Worm (Caenorhabditis elegans) whole organism, L4 larva: Measurements from ENCODE around the gene rsp-6.

ENCODE experiments used
- F26F4.8 ChIP-seq: fragments of 200-800 bp; sonication (Bioruptor generic); conservative IDR thresholded peaks from 2 replicates; pipeline ENCODE4 v1.3.6; 2022; ENCODE audit warnings: missing genetic modification characterization, missing compliant biosample characterization
- F44E2.7 ChIP-seq: fragments of 200-800 bp; sonication (Bioruptor generic); IDR thresholded peaks from 2 replicates; pipeline ENCODE4 v2.1.2; 2022; ENCODE audit warnings: missing genetic modification characterization, missing compliant biosample characterization
- T26A8.4 ChIP-seq: fragments of 200-800 bp; sonication (Bioruptor generic); IDR thresholded peaks from 2 replicates; pipeline ENCODE4 v1.3.6; 2022; ENCODE audit warnings: missing genetic modification characterization, missing compliant biosample characterization
- aha-1 ChIP-seq: fragments of 150-350 bp; peaks from one replicate; lab custom pipeline; 2014; ENCODE audit warnings: missing biosample characterization, missing genetic modification characterization
- aly-2 ChIP-seq: sonication (generic microtip); optimal IDR thresholded peaks from 2 replicates; lab custom pipeline; 2018; ENCODE audit warnings: missing biosample characterization, missing genetic modification characterization
- ama-1 ChIP-seq: fragments of 150-350 bp; optimal IDR thresholded peaks from 2 replicates; lab custom pipeline; 2014; ENCODE audit warnings: inconsistent platforms, mixed read lengths
- arid-1 ChIP-seq: fragments of 200-800 bp; sonication (Bioruptor generic); conservative IDR thresholded peaks from 2 replicates; pipeline ENCODE4 v1.3.6; 2022; ENCODE audit warnings: missing genetic modification reagents, missing genetic modification characterization, missing compliant biosample characterization
- ceh-82 ChIP-seq: sonication (generic microtip); optimal IDR thresholded peaks from 2 replicates; lab custom pipeline; 2017; ENCODE audit warnings: missing biosample characterization, missing genetic modification characterization
- ctbp-1 ChIP-seq: fragments of 200-800 bp; sonication (Bioruptor generic); IDR thresholded peaks from 2 replicates; pipeline ENCODE4 v1.3.6; 2022; ENCODE audit warnings: missing genetic modification reagents, missing genetic modification characterization, missing compliant biosample characterization
- daf-16 ChIP-seq, 3 experiments: sonication (generic microtip); optimal IDR thresholded peaks; 2 replicates each; lab custom pipeline; 2016 to 2017; ENCODE audit warnings: missing genetic modification characterization in 3 of 3, missing genetic modification reagents in 3 of 3, mild to moderate bottlenecking in 2 of 3, missing compliant biosample characterization in 2 of 3, missing biosample characterization in 1 of 3, moderate library complexity in 1 of 3
- daf-19 ChIP-seq: fragments of 200-800 bp; sonication (Bioruptor generic); conservative IDR thresholded peaks from 2 replicates; pipeline ENCODE4 v1.3.6; 2022; ENCODE audit warnings: missing genetic modification characterization, missing compliant biosample characterization
- dmd-6 ChIP-seq: fragments of 200-800 bp; sonication (Bioruptor generic); IDR thresholded peaks from 2 replicates; pipeline ENCODE4 v1.3.6; 2022; ENCODE audit warnings: missing genetic modification reagents, missing genetic modification characterization, missing compliant biosample characterization
- dve-1 ChIP-seq: sonication (generic microtip); optimal IDR thresholded peaks from 2 replicates; lab custom pipeline; 2017; ENCODE audit warnings: antibody characterized with exemption, mild to moderate bottlenecking, missing genetic modification characterization, missing compliant biosample characterization; ENCODE audit not compliant: insufficient read depth
- gei-8 ChIP-seq: fragments of 200-800 bp; sonication (Bioruptor generic); optimal IDR thresholded peaks from 2 replicates; lab custom pipeline; 2018; ENCODE audit warnings: mild to moderate bottlenecking, missing genetic modification characterization, missing compliant biosample characterization
- hlh-11 ChIP-seq: fragments of 200-800 bp; sonication (Bioruptor generic); optimal IDR thresholded peaks from 2 replicates; lab custom pipeline; 2018; ENCODE audit warnings: mild to moderate bottlenecking, missing genetic modification characterization, missing compliant biosample characterization
- hlh-30 ChIP-seq: sonication (generic microtip); optimal IDR thresholded peaks from 2 replicates; lab custom pipeline; 2017; ENCODE audit warnings: antibody characterized with exemption, mild to moderate bottlenecking, missing genetic modification characterization, missing compliant biosample characterization; ENCODE audit not compliant: insufficient read depth
- lin-29 ChIP-seq: fragments of 200-800 bp; sonication (Bioruptor generic); IDR thresholded peaks from 2 replicates; pipeline ENCODE4 v1.3.6; 2022; ENCODE audit warnings: missing genetic modification reagents, missing genetic modification characterization, missing compliant biosample characterization
- lin-38 ChIP-seq: fragments of 200-800 bp; sonication (Bioruptor generic); IDR thresholded peaks from 2 replicates; pipeline ENCODE4 v1.3.6; 2022; ENCODE audit warnings: missing genetic modification reagents, missing genetic modification characterization, missing compliant biosample characterization
- lin-39 ChIP-seq: fragments of 150-350 bp; optimal IDR thresholded peaks from 2 replicates; lab custom pipeline; 2014; ENCODE audit warnings: missing biosample characterization, missing genetic modification reagents, missing genetic modification characterization
- lir-3 ChIP-seq: sonication (generic microtip); optimal IDR thresholded peaks from 2 replicates; lab custom pipeline; 2016; ENCODE audit warnings: mild to moderate bottlenecking, missing genetic modification characterization, missing compliant biosample characterization
- lsy-2 ChIP-seq, 2 experiments: fragments of 150-350 bp in 1 of 2; sonication (generic microtip) in 1 of 2; optimal IDR thresholded peaks; 2 replicates each; lab custom pipeline; 2014 to 2017; ENCODE audit warnings: missing biosample characterization in 2 of 2, missing genetic modification characterization in 2 of 2
- mdt-29 ChIP-seq: fragments of 200-800 bp; sonication (Bioruptor generic); IDR thresholded peaks from 2 replicates; pipeline ENCODE4 v1.3.6; 2022; ENCODE audit warnings: missing genetic modification reagents, missing genetic modification characterization, missing compliant biosample characterization
- mes-2 ChIP-seq: sonication (generic microtip); optimal IDR thresholded peaks from 2 replicates; lab custom pipeline; 2016; ENCODE audit warnings: missing genotype, mild to moderate bottlenecking, missing genetic modification characterization, missing compliant biosample characterization; ENCODE audit not compliant: poor library complexity, severe bottlenecking
- mxl-2 ChIP-seq: fragments of 200-800 bp; sonication (Bioruptor generic); conservative IDR thresholded peaks from 2 replicates; pipeline ENCODE4 v1.3.6; 2022; ENCODE audit warnings: missing genetic modification reagents, missing genetic modification characterization, missing compliant biosample characterization
- mxl-3 ChIP-seq: fragments of 200-800 bp; sonication (Bioruptor generic); optimal IDR thresholded peaks from 2 replicates; lab custom pipeline; 2018; ENCODE audit warnings: mild to moderate bottlenecking, missing genetic modification characterization, missing compliant biosample characterization
- nhr-10 ChIP-seq: fragments of 150-350 bp; optimal IDR thresholded peaks from 2 replicates; lab custom pipeline; 2014; ENCODE audit warnings: missing biosample characterization, missing genetic modification characterization
- nhr-11 ChIP-seq: fragments of 150-350 bp; optimal IDR thresholded peaks from 2 replicates; lab custom pipeline; 2014; ENCODE audit warnings: missing biosample characterization, missing genetic modification characterization
- nhr-28 ChIP-seq: fragments of 150-350 bp; optimal IDR thresholded peaks from 2 replicates; lab custom pipeline; 2014; ENCODE audit warnings: missing biosample characterization, missing genetic modification characterization
- nhr-77 ChIP-seq: fragments of 150-350 bp; optimal IDR thresholded peaks from 2 replicates; lab custom pipeline; 2014; ENCODE audit warnings: missing biosample characterization, missing genetic modification characterization
- php-3 ChIP-seq: fragments of 200-800 bp; sonication (Bioruptor generic); IDR thresholded peaks from 2 replicates; pipeline ENCODE4 v1.3.6; 2022; ENCODE audit warnings: missing genetic modification reagents, missing genetic modification characterization, missing compliant biosample characterization
- pqm-1 ChIP-seq: sonication (generic microtip); optimal IDR thresholded peaks from 2 replicates; lab custom pipeline; 2017; ENCODE audit warnings: missing biosample characterization, missing genetic modification characterization
- rbr-2 ChIP-seq: sonication (generic microtip); optimal IDR thresholded peaks from 2 replicates; lab custom pipeline; 2016; ENCODE audit warnings: missing genotype, missing genetic modification characterization, missing compliant biosample characterization
- saeg-2 ChIP-seq: fragments of 200-800 bp; sonication (Bioruptor generic); IDR thresholded peaks from 2 replicates; pipeline ENCODE4 v1.3.6; 2022; ENCODE audit warnings: missing genetic modification reagents, missing genetic modification characterization, missing compliant biosample characterization
- snpc-1.2 ChIP-seq: fragments of 200-800 bp; sonication (Bioruptor generic); IDR thresholded peaks from 2 replicates; pipeline ENCODE4 v1.3.6; 2022; ENCODE audit warnings: missing genetic modification reagents, missing genetic modification characterization, missing compliant biosample characterization
- snpc-4 ChIP-seq: fragments of 150-350 bp; optimal IDR thresholded peaks from 2 replicates; lab custom pipeline; 2014; ENCODE audit warnings: missing biosample characterization, missing genetic modification characterization
- unc-130 ChIP-seq: sonication (generic microtip); optimal IDR thresholded peaks from 2 replicates; lab custom pipeline; 2016; ENCODE audit warnings: missing genetic modification reagents, missing genetic modification characterization, missing compliant biosample characterization
- unc-39 ChIP-seq: sonication (generic microtip); optimal IDR thresholded peaks from 2 replicates; lab custom pipeline; 2017; ENCODE audit warnings: missing biosample characterization, missing genetic modification characterization
- unc-62 ChIP-seq, 3 experiments: fragments of 150-350 bp in 1 of 3; sonication (generic microtip); optimal IDR thresholded peaks in 2 of 3; peaks in 1 of 3; 1 replicate in 1 of 3; 2 replicates in 2 of 3; lab custom pipeline; 2014 to 2017; ENCODE audit warnings: missing biosample characterization in 3 of 3, missing genetic modification characterization in 3 of 3, missing genetic modification reagents in 3 of 3, missing genotype in 1 of 3
- zag-1 ChIP-seq: fragments of 150-350 bp; optimal IDR thresholded peaks from 2 replicates; lab custom pipeline; 2014; ENCODE audit warnings: missing biosample characterization, missing genetic modification characterization
- zfp-3 ChIP-seq: fragments of 200-800 bp; sonication (Bioruptor generic); conservative IDR thresholded peaks from 2 replicates; pipeline ENCODE4 v1.3.6; 2022; ENCODE audit warnings: missing genetic modification reagents, missing genetic modification characterization, missing compliant biosample characterization
- ztf-11 ChIP-seq: fragments of 150-350 bp; optimal IDR thresholded peaks from 2 replicates; lab custom pipeline; 2014; ENCODE audit warnings: missing biosample characterization, missing genetic modification characterization

The rsp-6 gene

ce11 chrIV:7785506-7786065 is 5.4 kb downstream of the rsp-6 start, which contains the start of gene tag-322 (continued):
- no peak for TF ChIP-seq unc-130 (GFP tag; lab: Kevin White, UChicago)
- TF ChIP-seq mxl-3, result no peak
- TF ChIP-seq T26A8.4 (GFP tag; lab: Robert Waterston, UW), result no peak
- no peak for TF ChIP-seq daf-19 (GFP tag; lab: Robert Waterston, UW)
- TF ChIP-seq zag-1 (tag; lab: Kevin White, UChicago), result no peak
- TF ChIP-seq snpc-1.2 (GFP tag; lab: Robert Waterston, UW), result no peak
- no peak for TF ChIP-seq mdt-29 (GFP tag; lab: Robert Waterston, UW)
- no peak for TF ChIP-seq lir-3
- no peak for TF ChIP-seq F44E2.7 (GFP tag; lab: Robert Waterston, UW)
- TF ChIP-seq saeg-2 (GFP tag; lab: Robert Waterston, UW), result no peak
- TF ChIP-seq aha-1 (tag; lab: Kevin White, UChicago), result no peak
- TF ChIP-seq, all 104 proteins: peak for 24

ce11 chrIV:7783801-7784411 is 7.1 kb downstream of the rsp-6 start, which contains the start of gene tag-321:
Gene tag-321 (minus strand): TSS chrIV:7783851.
- TF ChIP-seq lin-29 (GFP tag; lab: Robert Waterston, UW), result no peak
- TF ChIP-seq nhr-11, result no peak
- no peak for TF ChIP-seq lin-39
- no peak for TF ChIP-seq snpc-4 (tag; lab: Kevin White, UChicago)
- no peak for TF ChIP-seq daf-16 (GFP tag; optimal IDR thresholded peaks at IDR 0.05; lab: Kevin White, UChicago)
- TF ChIP-seq daf-16 (tag; optimal IDR thresholded peaks at IDR 0.05; lab: Kevin White, UChicago), result peak; percentile 82
- TF ChIP-seq ctbp-1 (GFP tag; lab: Robert Waterston, UW), result no peak
- no peak for TF ChIP-seq F26F4.8 (GFP tag; lab: Robert Waterston, UW)
- no peak for TF ChIP-seq aha-1 (tag; lab: Kevin White, UChicago)
- no peak for TF ChIP-seq snpc-1.2 (GFP tag; lab: Robert Waterston, UW)
- TF ChIP-seq dve-1 (tag; lab: Kevin White, UChicago), result peak; percentile 62
- TF ChIP-seq mxl-2 (GFP tag; lab: Robert Waterston, UW), result no peak
- peak; percentile 32 for TF ChIP-seq nhr-77 (tag; lab: Kevin White, UChicago)
- no peak for TF ChIP-seq aly-2 (tag; lab: Kevin White, UChicago)
- TF ChIP-seq dmd-6 (GFP tag; lab: Robert Waterston, UW), result peak; percentile 60
- peak; percentile 28 for TF ChIP-seq mes-2
- peak; percentile 36 for TF ChIP-seq hlh-11 (tag; lab: Kevin White, UChicago)
- no peak for TF ChIP-seq unc-62 (GFP tag; optimal IDR thresholded peaks at IDR 0.05 in 1 of 2; lab: Kevin White, UChicago)
- TF ChIP-seq unc-62 (tag; optimal IDR thresholded peaks at IDR 0.05; lab: Kevin White, UChicago), result no peak
- TF ChIP-seq nhr-28, result peak; percentile 75
- no peak for TF ChIP-seq unc-39 (tag; lab: Kevin White, UChicago)
- TF ChIP-seq ceh-82 (tag; lab: Kevin White, UChicago), result no peak
- no peak for TF ChIP-seq mdt-29 (GFP tag; lab: Robert Waterston, UW)
- peak; percentile 49 for TF ChIP-seq hlh-30 (tag; lab: Kevin White, UChicago)
- no peak for TF ChIP-seq lsy-2 (tag; optimal IDR thresholded peaks at IDR 0.05; lab: Kevin White, UChicago)

ce11 chrIV:7782292-7782691 is 8.7 kb downstream of the rsp-6 start, which contains the start of gene sec-10:
Gene sec-10 (minus strand): TSS chrIV:7782499.
- TF ChIP-seq rbr-2 (tag; lab: Kevin White, UChicago) (no peak), nhr-77 (tag; lab: Kevin White, UChicago) (no peak), php-3 (GFP tag; lab: Robert Waterston, UW) (peak; percentile 63), snpc-4 (tag; lab: Kevin White, UChicago) (no peak), nhr-10 (tag; lab: Kevin White, UChicago) (no peak), arid-1 (0 out of 2 replicates have a peak, but pooled peaks have one; percentile 33), nhr-11 (no peak), pqm-1 (tag; lab: Kevin White, UChicago) (peak; percentile 9), F44E2.7 (GFP tag; lab: Robert Waterston, UW) (no peak), daf-16 (GFP tag; optimal IDR thresholded peaks at IDR 0.05; lab: Kevin White, UChicago) (no peak), daf-16 (tag; optimal IDR thresholded peaks at IDR 0.05; lab: Kevin White, UChicago) (peak; percentile 42), nhr-28 (peak; percentile 68), T26A8.4 (GFP tag; lab: Robert Waterston, UW) (peak; percentile 64; the same call in 1 of the 2 replicates), zag-1 (tag; lab: Kevin White, UChicago) (no peak), mdt-29 (GFP tag; lab: Robert Waterston, UW) (no peak), gei-8 (no peak), daf-19 (GFP tag; lab: Robert Waterston, UW) (no peak), lin-38 (GFP tag; lab: Robert Waterston, UW) (peak; percentile 43; the same call in 1 of the 2 replicates), lir-3 (no peak), ama-1 (lab: Kevin White, UChicago) (no peak), dve-1 (tag; lab: Kevin White, UChicago) (peak; percentile 57), ztf-11 (tag; lab: Kevin White, UChicago) (no peak), zfp-3 (GFP tag; lab: Robert Waterston, UW) (peak; percentile 60; the same call in 1 of the 2 replicates)
- TF ChIP-seq, all 104 proteins: peak for 9
